Fruit fly (Drosophila melanogaster) whole organism, embryonic: ENCODE results near the gene CG7781.

Experiments used
- ATbp ChIP-seq: fragments of 200-800 bp; sonication (Bioruptor generic); optimal IDR thresholded peaks from 2 replicates; lab custom pipeline; 2017; ENCODE audit warnings: missing biosample characterization, mild to moderate bottlenecking, missing genetic modification characterization, missing genetic modification reagents
- Asciz ChIP-seq: fragments of 200-800 bp; sonication (Bioruptor generic); optimal IDR thresholded peaks from 2 replicates; lab custom pipeline; 2017; ENCODE audit warnings: missing biosample characterization, mild to moderate bottlenecking, missing genetic modification characterization, missing genetic modification reagents
- CG10209 ChIP-seq: fragments of 200-800 bp; sonication (Bioruptor generic); optimal IDR thresholded peaks from 3 replicates; lab custom pipeline; 2017; ENCODE audit warnings: missing biosample characterization, mild to moderate bottlenecking, missing genetic modification characterization, missing genetic modification reagents
- CG10431 ChIP-seq: fragments of 200-800 bp; sonication (Bioruptor generic); optimal IDR thresholded peaks from 3 replicates; lab custom pipeline; 2018; ENCODE audit warnings: missing biosample characterization, mild to moderate bottlenecking, missing genetic modification characterization
- CG11398 ChIP-seq: fragments of 200-800 bp; sonication (Bioruptor generic); optimal IDR thresholded peaks from 2 replicates; lab custom pipeline; 2016; ENCODE audit warnings: missing biosample characterization, missing genetic modification characterization
- CG11560 ChIP-seq: fragments of 200-800 bp; sonication (Bioruptor generic); IDR thresholded peaks from 3 replicates; pipeline ENCODE4 v1.3.6; 2022; ENCODE audit warnings: missing biosample characterization, missing genetic modification characterization
- CG11696 ChIP-seq: fragments of 200-800 bp; sonication (Bioruptor generic); IDR thresholded peaks from 2 replicates; pipeline ENCODE4 v1.3.6; 2022; ENCODE audit warnings: missing biosample characterization, missing genetic modification characterization
- CG12659 ChIP-seq: fragments of 200-800 bp; sonication (Bioruptor generic); optimal IDR thresholded peaks from 3 replicates; lab custom pipeline; 2017; ENCODE audit warnings: mild to moderate bottlenecking, missing biosample characterization, missing genetic modification reagents, missing genetic modification characterization
- CG13424 ChIP-seq: fragments of 200-800 bp; sonication (Bioruptor generic); optimal IDR thresholded peaks from 2 replicates; lab custom pipeline; 2019; ENCODE audit warnings: missing biosample characterization, mild to moderate bottlenecking, missing genetic modification characterization, moderate library complexity
- CG13624 ChIP-seq: fragments of 200-800 bp; sonication (Bioruptor generic); optimal IDR thresholded peaks from 2 replicates; lab custom pipeline; 2016; ENCODE audit warnings: missing biosample characterization, missing genetic modification characterization
- CG14441 ChIP-seq: fragments of 200-800 bp; sonication (Bioruptor generic); IDR thresholded peaks from 2 replicates; pipeline ENCODE4 v1.3.6; 2022; ENCODE audit warnings: missing biosample characterization, missing genetic modification characterization
- CG15601 ChIP-seq: fragments of 200-800 bp; sonication (Bioruptor generic); optimal IDR thresholded peaks from 3 replicates; lab custom pipeline; 2019; ENCODE audit warnings: missing biosample characterization, mild to moderate bottlenecking, missing genetic modification characterization, moderate library complexity
- CG1602 ChIP-seq: fragments of 200-800 bp; sonication (Bioruptor generic); optimal IDR thresholded peaks from 3 replicates; lab custom pipeline; 2016; ENCODE audit warnings: missing biosample characterization, missing genetic modification characterization
- CG1603 ChIP-seq: fragments of 200-800 bp; sonication (Bioruptor generic); optimal IDR thresholded peaks from 2 replicates; lab custom pipeline; 2019; ENCODE audit warnings: missing biosample characterization, mild to moderate bottlenecking, missing genetic modification characterization, moderate library complexity
- CG1647 ChIP-seq: fragments of 200-800 bp; sonication (Bioruptor generic); optimal IDR thresholded peaks from 3 replicates; lab custom pipeline; 2016; ENCODE audit warnings: missing biosample characterization, missing genetic modification characterization
- CG17328 ChIP-seq: fragments of 200-800 bp; sonication (Bioruptor generic); IDR thresholded peaks from 2 replicates; pipeline ENCODE4 v1.3.6; 2022; ENCODE audit warnings: missing biosample characterization, missing genetic modification characterization
- CG18011 ChIP-seq: fragments of 200-800 bp; sonication (Bioruptor generic); optimal IDR thresholded peaks from 2 replicates; lab custom pipeline; 2017; ENCODE audit warnings: missing biosample characterization, missing genetic modification characterization, mild to moderate bottlenecking, moderate library complexity, missing genotype
- CG2712 ChIP-seq: fragments of 200-800 bp; optimal IDR thresholded peaks from 3 replicates; lab custom pipeline; 2019; ENCODE audit warnings: missing biosample characterization, mild to moderate bottlenecking, missing genetic modification characterization, moderate library complexity
- CG2889 ChIP-seq: fragments of 200-800 bp; sonication (Bioruptor generic); IDR thresholded peaks from 3 replicates; pipeline ENCODE4 v1.3.6; 2022; ENCODE audit warnings: missing biosample characterization, missing genetic modification characterization
- CG32767 ChIP-seq: fragments of 200-800 bp; sonication (Bioruptor generic); IDR thresholded peaks from 2 replicates; pipeline ENCODE4 v1.3.6; 2022; ENCODE audit warnings: missing biosample characterization, missing genetic modification characterization
- CG5953 ChIP-seq: fragments of 200-800 bp; sonication (Bioruptor generic); IDR thresholded peaks from 2 replicates; pipeline ENCODE4 v1.3.6; 2022; ENCODE audit warnings: missing biosample characterization, missing genetic modification characterization
- CG7357 ChIP-seq: fragments of 200-800 bp; sonication (Bioruptor generic); IDR thresholded peaks from 3 replicates; pipeline ENCODE4 v1.3.6; 2022; ENCODE audit warnings: missing biosample characterization, missing genetic modification characterization
- CG7987 ChIP-seq: fragments of 200-800 bp; sonication (Bioruptor generic); optimal IDR thresholded peaks from 2 replicates; lab custom pipeline; 2018; ENCODE audit warnings: missing biosample characterization, mild to moderate bottlenecking, missing genetic modification characterization, moderate library complexity
- CG8388 ChIP-seq: fragments of 200-800 bp; sonication (Bioruptor generic); optimal IDR thresholded peaks from 2 replicates; lab custom pipeline; 2019; ENCODE audit warnings: missing biosample characterization, mild to moderate bottlenecking, missing genetic modification characterization, moderate library complexity
- CkIIα-i1 ChIP-seq: fragments of 200-800 bp; sonication (Bioruptor generic); IDR thresholded peaks from 2 replicates; pipeline ENCODE4 v1.3.6; 2022; ENCODE audit warnings: missing biosample characterization, missing genetic modification characterization
- D19B ChIP-seq: fragments of 200-800 bp; sonication (Bioruptor generic); optimal IDR thresholded peaks from 2 replicates; lab custom pipeline; 2017; ENCODE audit warnings: missing biosample characterization, mild to moderate bottlenecking, missing genetic modification characterization
- Dad ChIP-seq: fragments of 200-800 bp; sonication (Bioruptor generic); optimal IDR thresholded peaks from 3 replicates; lab custom pipeline; 2016; ENCODE audit warnings: missing biosample characterization, missing genetic modification characterization
- Dbx ChIP-seq: fragments of 200-800 bp; sonication (Bioruptor generic); IDR thresholded peaks from 3 replicates; pipeline ENCODE4 v1.3.6; 2022; ENCODE audit warnings: missing biosample characterization, missing genetic modification characterization
- Dll ChIP-seq: fragments of 200-800 bp; sonication (Bioruptor generic); IDR thresholded peaks from 4 replicates; pipeline ENCODE4 v1.3.6; 2022; ENCODE audit warnings: missing biosample characterization, missing genetic modification characterization; ENCODE audit not compliant: partially characterized antibody
- Med ChIP-seq: fragments of 200-800 bp; sonication (Bioruptor generic); peaks from one replicate; lab custom pipeline; 2016; ENCODE audit warnings: missing biosample characterization, missing genetic modification characterization, mild to moderate bottlenecking, inconsistent platforms, moderate library complexity
- Poxn ChIP-seq: fragments of 200-800 bp; sonication (Bioruptor generic); IDR thresholded peaks from 2 replicates; pipeline ENCODE4 v1.3.6; 2022; ENCODE audit warnings: missing biosample characterization, missing genetic modification characterization
- Sox102F ChIP-seq: fragments of 200-800 bp; sonication (Bioruptor generic); optimal IDR thresholded peaks from 2 replicates; lab custom pipeline; 2018; ENCODE audit warnings: missing biosample characterization, mild to moderate bottlenecking, missing genetic modification characterization, moderate library complexity
- Vsx1 ChIP-seq: fragments of 200-800 bp; sonication (Bioruptor generic); optimal IDR thresholded peaks from 2 replicates; lab custom pipeline; 2017; ENCODE audit warnings: missing biosample characterization, mild to moderate bottlenecking, missing genetic modification characterization, missing genetic modification reagents
- ash1 ChIP-seq: fragments of 200-800 bp; sonication (Bioruptor generic); optimal IDR thresholded peaks from 2 replicates; lab custom pipeline; 2018; ENCODE audit warnings: missing biosample characterization, mild to moderate bottlenecking, missing genetic modification characterization
- crp ChIP-seq, 2 experiments: fragments of 200-800 bp; sonication (Bioruptor generic); optimal IDR thresholded peaks; 2 replicates in 1 of 2; 3 replicates in 1 of 2; lab custom pipeline; 2017; ENCODE audit warnings: missing biosample characterization in 2 of 2, missing genetic modification characterization in 2 of 2, mild to moderate bottlenecking in 1 of 2, moderate library complexity in 1 of 2
- danr ChIP-seq: fragments of 200-800 bp; sonication (Bioruptor generic); IDR thresholded peaks from 2 replicates; pipeline ENCODE4 v1.3.6; 2022; ENCODE audit warnings: missing biosample characterization, missing genetic modification characterization
- eyg ChIP-seq: fragments of 200-800 bp; sonication (Bioruptor generic); optimal IDR thresholded peaks from 3 replicates; lab custom pipeline; 2016; ENCODE audit warnings: missing biosample characterization, missing genetic modification characterization
- fd96Cb ChIP-seq: fragments of 200-800 bp; sonication (Bioruptor generic); optimal IDR thresholded peaks from 2 replicates; lab custom pipeline; 2018; ENCODE audit warnings: missing biosample characterization, mild to moderate bottlenecking, missing genetic modification characterization, moderate library complexity
- ham ChIP-seq: fragments of 200-800 bp; sonication (Bioruptor generic); IDR thresholded peaks from 2 replicates; pipeline ENCODE4 v1.3.6; 2022; ENCODE audit warnings: missing biosample characterization, missing genetic modification characterization
- hbn ChIP-seq: fragments of 200-800 bp; sonication (Bioruptor generic); IDR thresholded peaks from 2 replicates; pipeline ENCODE4 v1.3.6; 2022; ENCODE audit warnings: missing biosample characterization, missing genetic modification characterization; ENCODE audit not compliant: partially characterized antibody
- her ChIP-seq: fragments of 200-800 bp; sonication (Bioruptor generic); optimal IDR thresholded peaks from 2 replicates; lab custom pipeline; 2016; ENCODE audit warnings: missing biosample characterization, missing genetic modification characterization
- ind ChIP-seq: fragments of 200-800 bp; sonication (Bioruptor generic); optimal IDR thresholded peaks from 3 replicates; lab custom pipeline; 2016; ENCODE audit warnings: missing biosample characterization, missing genetic modification characterization
- lab ChIP-seq: fragments of 200-800 bp; sonication (Bioruptor generic); optimal IDR thresholded peaks from 3 replicates; lab custom pipeline; 2017; ENCODE audit warnings: missing biosample characterization, missing genetic modification characterization, mild to moderate bottlenecking, moderate library complexity, missing genetic modification reagents
- nerfin-2 ChIP-seq: fragments of 200-800 bp; sonication (Bioruptor generic); IDR thresholded peaks from 2 replicates; pipeline ENCODE4 v1.3.6; 2022; ENCODE audit warnings: missing biosample characterization, missing genetic modification characterization; ENCODE audit not compliant: partially characterized antibody
- seq ChIP-seq: fragments of 200-800 bp; sonication (Bioruptor generic); IDR thresholded peaks from 2 replicates; pipeline ENCODE4 v1.3.6; 2022; ENCODE audit warnings: missing biosample characterization, missing genetic modification characterization
- sob ChIP-seq: fragments of 200-800 bp; sonication (Bioruptor generic); IDR thresholded peaks from 2 replicates; pipeline ENCODE4 v1.3.6; 2022; ENCODE audit warnings: missing biosample characterization, missing genetic modification characterization
- zen ChIP-seq: fragments of 200-800 bp; sonication (Bioruptor generic); optimal IDR thresholded peaks from 3 replicates; lab custom pipeline; 2018; ENCODE audit warnings: missing biosample characterization, mild to moderate bottlenecking, missing genetic modification characterization, moderate library complexity

The CG7781 gene

DNA sequence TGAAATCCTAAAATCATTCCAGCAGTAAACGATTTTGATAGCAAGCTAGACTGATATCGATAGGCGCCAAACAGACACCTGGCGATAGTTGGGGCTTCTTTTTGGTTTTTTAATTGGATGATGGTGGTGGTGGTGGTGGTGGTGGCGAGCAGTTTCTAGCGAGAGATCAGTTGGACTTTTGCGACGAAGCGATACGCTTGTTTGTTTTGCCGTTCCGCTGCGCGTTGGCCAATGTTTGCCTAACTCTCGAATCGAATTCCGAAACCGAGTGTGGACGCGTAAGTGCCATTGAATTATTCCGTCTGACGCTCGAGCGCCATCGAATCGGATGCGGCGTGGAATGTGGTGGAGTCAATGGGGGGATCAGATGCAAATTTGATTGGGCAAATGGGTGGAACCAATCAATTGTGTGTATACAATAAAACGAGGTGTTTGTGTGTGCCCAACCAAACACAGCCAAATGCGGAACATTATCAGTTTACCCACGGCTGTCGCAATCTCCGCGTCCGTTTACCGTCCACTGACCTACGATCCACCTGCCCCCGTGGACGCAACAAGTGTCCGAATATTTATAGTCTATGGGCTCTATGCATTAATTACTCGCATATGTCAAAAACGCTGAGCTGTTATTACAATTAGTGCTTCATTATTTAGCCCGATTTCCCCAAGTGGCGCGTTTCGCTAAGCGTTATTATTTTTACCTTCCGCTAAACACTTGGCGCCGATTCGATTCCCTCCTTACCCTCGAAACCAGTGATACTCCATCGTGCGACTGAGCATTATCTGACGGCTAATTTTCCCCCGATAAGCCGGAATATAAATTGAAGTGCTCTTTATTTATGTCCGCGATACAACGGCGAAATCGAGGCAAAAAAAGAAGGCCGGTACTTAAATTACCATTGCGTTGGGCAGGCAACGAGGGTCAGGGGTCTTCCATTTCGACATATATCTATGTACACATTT, 45.4 kb upstream of the CG7781 start, which contains the start of gene CG17292 (continued):
- peak; percentile 69 for TF ChIP-seq CG13624 (GFP tag; lab: Kevin White, UChicago)
- 0 out of 3 replicates have a peak, but pooled peaks have one; percentile 27 for TF ChIP-seq CG7357 (GFP tag; lab: Robert Waterston, UW)
- TF ChIP-seq CG11398 (GFP tag; lab: Kevin White, UChicago): peak; percentile 50
- peak; percentile 15 for TF ChIP-seq CG2712 (tag; lab: Kevin White, UChicago)
- peak; percentile 37 for TF ChIP-seq CG10209 (GFP tag; lab: Kevin White, UChicago)
- peak; percentile 28 for TF ChIP-seq CG1647 (GFP tag; lab: Kevin White, UChicago)
- no peak for TF ChIP-seq D19B (GFP tag; lab: Kevin White, UChicago)
- TF ChIP-seq CG32767: peak; percentile 33; the same call in 1 of the 2 replicates
- TF ChIP-seq CG5953 (GFP tag; lab: Robert Waterston, UW): peak; percentile 43; the same call in 1 of the 2 replicates
- TF ChIP-seq her: peak; percentile 19
- TF ChIP-seq CG18011 (GFP tag; lab: Kevin White, UChicago): peak; percentile 39
- peak; percentile 81 for TF ChIP-seq lab (GFP tag; lab: Kevin White, UChicago)
- peak; percentile 61 for TF ChIP-seq CG1603 (tag; lab: Kevin White, UChicago)
- TF ChIP-seq sob: peak; percentile 86
- TF ChIP-seq seq (GFP tag; lab: Robert Waterston, UW): peak; percentile 43; the same call in 1 of the 2 replicates
- TF ChIP-seq ind (GFP tag; lab: Kevin White, UChicago): no peak
- peak; percentile 55 for TF ChIP-seq CG7987 (GFP tag; lab: Kevin White, UChicago)
- no peak for TF ChIP-seq CG10431 (GFP tag; lab: Kevin White, UChicago)
- TF ChIP-seq nerfin-2 (GFP tag; lab: Robert Waterston, UW): peak; percentile 83
- peak; percentile 50 for TF ChIP-seq CG17328 (GFP tag; lab: Robert Waterston, UW)
- no peak for TF ChIP-seq zen (tag; lab: Kevin White, UChicago)
- peak; percentile 95 for TF ChIP-seq Med (GFP tag; lab: Kevin White, UChicago)
- TF ChIP-seq CG11560 (tag; lab: Robert Waterston, UW): no peak
- peak; percentile 65 for TF ChIP-seq Dad (GFP tag; lab: Kevin White, UChicago)
- TF ChIP-seq fd96Cb (tag; lab: Kevin White, UChicago): no peak
- TF ChIP-seq Vsx1 (GFP tag; lab: Kevin White, UChicago): peak; percentile 62
- TF ChIP-seq hbn (GFP tag; lab: Robert Waterston, UW): peak; percentile 76
- no peak for TF ChIP-seq CG1602 (GFP tag; lab: Kevin White, UChicago)
- TF ChIP-seq CG14441: peak; percentile 53; the same call in 1 of the 2 replicates
- TF ChIP-seq Asciz (GFP tag; lab: Kevin White, UChicago): peak; percentile 23
- TF ChIP-seq eyg (GFP tag; lab: Kevin White, UChicago): peak; percentile 15
- peak; percentile 88 for TF ChIP-seq Dll
- TF ChIP-seq crp (GFP tag; optimal IDR thresholded peaks at IDR 0.05; lab: Kevin White, UChicago): peak in 1 of 2 experiments; percentile 32
- TF ChIP-seq CG15601 (tag; lab: Kevin White, UChicago): peak; percentile 33
- peak; percentile 85 for TF ChIP-seq CG12659
- TF ChIP-seq danr (GFP tag; lab: Robert Waterston, UW): no peak
- TF ChIP-seq ham (GFP tag; lab: Robert Waterston, UW): 0 out of 2 replicates have a peak, but pooled peaks have one; percentile 9
- TF ChIP-seq CG2889 (GFP tag; lab: Robert Waterston, UW): no peak
- no peak for TF ChIP-seq CkIIα-i1 (GFP tag; lab: Robert Waterston, UW)
- no peak for TF ChIP-seq Poxn (GFP tag; lab: Robert Waterston, UW)
- TF ChIP-seq Dbx: peak; percentile 82; the same call in 2 of the 3 replicates
- TF ChIP-seq ATbp (GFP tag; lab: Kevin White, UChicago): peak; percentile 78
- TF ChIP-seq CG13424 (tag; lab: Kevin White, UChicago): peak; percentile 61
- TF ChIP-seq Sox102F (GFP tag; lab: Kevin White, UChicago): peak; percentile 34
- no peak for TF ChIP-seq ash1 (GFP tag; lab: Kevin White, UChicago)
- no peak for TF ChIP-seq CG8388
- TF ChIP-seq CG11696 (GFP tag; lab: Robert Waterston, UW): 0 out of 2 replicates have a peak, but pooled peaks have one; percentile 10
